Fruit fly (Drosophila melanogaster) whole organism, adult: ENCODE data around the gene Nulp1.

Source experiments
- CG11617 ChIP-seq: fragments of 200-800 bp; sonication (Bioruptor generic); optimal IDR thresholded peaks from 2 replicates; lab custom pipeline; 2017; ENCODE audit warnings: mild to moderate bottlenecking, missing biosample characterization, missing genetic modification reagents, missing genetic modification characterization
- CG12768 ChIP-seq: fragments of 200-800 bp; sonication (Bioruptor generic); optimal IDR thresholded peaks from 2 replicates; lab custom pipeline; 2017; ENCODE audit warnings: missing biosample characterization, missing genetic modification characterization, mild to moderate bottlenecking, moderate library complexity, missing genetic modification reagents
- CG14711 ChIP-seq: fragments of 200-800 bp; sonication (Bioruptor generic); optimal IDR thresholded peaks from 2 replicates; lab custom pipeline; 2018; ENCODE audit warnings: missing biosample characterization, mild to moderate bottlenecking, missing genetic modification characterization, moderate library complexity
- CG1620 ChIP-seq: fragments of 200-800 bp; sonication (Bioruptor generic); optimal IDR thresholded peaks from 2 replicates; lab custom pipeline; 2016; ENCODE audit warnings: missing biosample characterization, missing genetic modification characterization
- CG33017 ChIP-seq: fragments of 200-800 bp; sonication (Bioruptor generic); optimal IDR thresholded peaks from 2 replicates; lab custom pipeline; 2018; ENCODE audit warnings: missing biosample characterization, mild to moderate bottlenecking, missing genetic modification characterization, moderate library complexity
- CG5204 ChIP-seq: fragments of 200-800 bp; sonication (Bioruptor generic); optimal IDR thresholded peaks from 2 replicates; lab custom pipeline; 2016; ENCODE audit warnings: missing biosample characterization, missing genetic modification characterization
- CG7045 ChIP-seq: fragments of 200-800 bp; sonication (Bioruptor generic); optimal IDR thresholded peaks from 2 replicates; lab custom pipeline; 2017; ENCODE audit warnings: missing biosample characterization, mild to moderate bottlenecking, missing genetic modification characterization
- CG7101 ChIP-seq: fragments of 200-800 bp; sonication (Bioruptor generic); optimal IDR thresholded peaks from 2 replicates; lab custom pipeline; 2018; ENCODE audit warnings: missing biosample characterization, mild to moderate bottlenecking, missing genetic modification characterization, moderate library complexity
- Clk ChIP-seq: fragments of 200-800 bp; sonication (Bioruptor generic); optimal IDR thresholded peaks from 2 replicates; lab custom pipeline; 2017; ENCODE audit warnings: missing biosample characterization, missing genetic modification characterization
- Crg-1 ChIP-seq: fragments of 200-800 bp; sonication (Bioruptor generic); optimal IDR thresholded peaks from 2 replicates; lab custom pipeline; 2016; ENCODE audit warnings: missing biosample characterization, missing genetic modification characterization
- Hr96 ChIP-seq: fragments of 200-800 bp; sonication (Bioruptor generic); optimal IDR thresholded peaks from 2 replicates; lab custom pipeline; 2016; ENCODE audit warnings: missing biosample characterization, missing genetic modification characterization
- Mnt ChIP-seq: fragments of 200-800 bp; sonication (Bioruptor generic); optimal IDR thresholded peaks from 2 replicates; lab custom pipeline; 2016; ENCODE audit warnings: missing biosample characterization, mild to moderate bottlenecking, missing genetic modification characterization
- bab1 ChIP-seq: fragments of 200-800 bp; sonication (Bioruptor generic); optimal IDR thresholded peaks from 3 replicates; lab custom pipeline; 2019; ENCODE audit warnings: missing biosample characterization, mild to moderate bottlenecking, missing genetic modification characterization, moderate library complexity
- cic ChIP-seq: fragments of 200-800 bp; sonication (Bioruptor generic); optimal IDR thresholded peaks from 2 replicates; lab custom pipeline; 2017; ENCODE audit warnings: missing biosample characterization, mild to moderate bottlenecking, missing genetic modification characterization, moderate library complexity
- cnc ChIP-seq, 2 experiments: fragments of >200 bp; optimal IDR thresholded peaks; 2 replicates each; lab custom pipeline; 2017
- kay ChIP-seq: fragments of 200-800 bp; sonication (Bioruptor generic); peaks from one replicate; lab custom pipeline; 2016; ENCODE audit warnings: missing biosample characterization, missing genetic modification characterization, borderline replicate concordance
- ovo ChIP-seq: fragments of 200-800 bp; sonication (Bioruptor generic); optimal IDR thresholded peaks from 2 replicates; lab custom pipeline; 2016; ENCODE audit warnings: missing biosample characterization, missing genetic modification characterization
- pad ChIP-seq: fragments of 200-800 bp; sonication (Bioruptor generic); optimal IDR thresholded peaks from 3 replicates; lab custom pipeline; 2017; ENCODE audit warnings: missing biosample characterization, missing genetic modification characterization, mild to moderate bottlenecking, moderate library complexity, missing genetic modification reagents
- tj ChIP-seq: fragments of 200-800 bp; sonication (Bioruptor generic); optimal IDR thresholded peaks from 3 replicates; lab custom pipeline; 2017; ENCODE audit warnings: missing biosample characterization, mild to moderate bottlenecking, missing genetic modification characterization, moderate library complexity
- toe ChIP-seq: fragments of 200-800 bp; sonication (Bioruptor generic); optimal IDR thresholded peaks from 2 replicates; lab custom pipeline; 2016; ENCODE audit warnings: missing biosample characterization, missing genetic modification characterization

Gene Nulp1

DNA sequence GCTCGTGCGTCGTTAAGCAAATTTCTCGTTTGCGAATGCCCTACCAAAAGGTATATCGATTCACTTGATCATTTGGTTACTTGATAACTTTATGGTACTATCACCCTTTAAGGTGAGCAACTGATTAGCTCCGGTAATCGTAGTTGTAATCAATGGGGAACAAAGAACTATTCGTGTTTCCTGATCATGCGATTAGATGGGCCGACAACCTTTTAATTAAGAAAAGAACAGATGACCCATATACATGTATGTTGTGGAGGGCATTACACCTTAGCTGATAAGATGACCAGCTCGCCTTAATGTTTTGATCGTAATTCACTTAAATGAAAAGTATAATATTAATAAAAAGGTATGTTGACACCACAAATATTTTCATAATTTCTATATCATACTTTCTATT is 36.8 kb upstream of the Nulp1 start:
- TF ChIP-seq pad (GFP tag; lab: Kevin White, UChicago) (no peak), CG14711 (tag; lab: Kevin White, UChicago) (no peak), cic (GFP tag; lab: Kevin White, UChicago) (no peak), toe (no peak), CG1620 (GFP tag; lab: Kevin White, UChicago) (no peak), tj (GFP tag; lab: Kevin White, UChicago) (no peak), kay (GFP tag; lab: Kevin White, UChicago) (no peak), CG11617 (no peak), CG7101 (tag; lab: Kevin White, UChicago) (no peak), bab1 (GFP tag; lab: Kevin White, UChicago) (no peak), Clk (GFP tag; lab: Kevin White, UChicago) (no peak)

DNA sequence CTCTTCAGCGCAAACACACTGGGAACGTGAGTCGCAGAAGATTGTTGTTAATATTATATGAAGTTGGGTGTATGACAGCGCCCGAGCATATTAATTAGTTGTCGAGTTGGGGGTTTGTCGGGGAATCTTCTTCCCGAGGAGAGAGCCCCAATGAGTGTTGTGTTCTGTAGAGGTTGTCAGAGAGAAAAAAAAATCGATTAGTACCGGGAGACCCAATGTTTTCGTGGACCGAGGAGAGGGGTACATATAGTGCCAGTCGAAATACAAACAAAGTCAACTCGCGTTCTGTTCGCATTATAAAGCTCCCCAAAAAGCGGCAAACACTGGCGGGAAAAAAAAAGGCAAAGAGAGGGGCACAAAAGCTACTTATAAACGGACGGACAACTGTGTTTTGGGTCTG is 36.3 kb upstream of the Nulp1 start:
- TF ChIP-seq Mnt (GFP tag; lab: Kevin White, UChicago): no peak
- TF ChIP-seq CG11617: no peak
- TF ChIP-seq CG14711 (tag; lab: Kevin White, UChicago): no peak
- no peak for TF ChIP-seq cnc (optimal IDR thresholded peaks at IDR 0.05; lab: Kevin White, UChicago)
- no peak for TF ChIP-seq CG7101 (tag; lab: Kevin White, UChicago)
- no peak for TF ChIP-seq tj (GFP tag; lab: Kevin White, UChicago)
- no peak for TF ChIP-seq CG1620 (GFP tag; lab: Kevin White, UChicago)
- no peak for TF ChIP-seq cic (GFP tag; lab: Kevin White, UChicago)
- no peak for TF ChIP-seq ovo (GFP tag; lab: Kevin White, UChicago)
- no peak for TF ChIP-seq Clk (GFP tag; lab: Kevin White, UChicago)
- no peak for TF ChIP-seq toe
- TF ChIP-seq kay (GFP tag; lab: Kevin White, UChicago): no peak

DNA sequence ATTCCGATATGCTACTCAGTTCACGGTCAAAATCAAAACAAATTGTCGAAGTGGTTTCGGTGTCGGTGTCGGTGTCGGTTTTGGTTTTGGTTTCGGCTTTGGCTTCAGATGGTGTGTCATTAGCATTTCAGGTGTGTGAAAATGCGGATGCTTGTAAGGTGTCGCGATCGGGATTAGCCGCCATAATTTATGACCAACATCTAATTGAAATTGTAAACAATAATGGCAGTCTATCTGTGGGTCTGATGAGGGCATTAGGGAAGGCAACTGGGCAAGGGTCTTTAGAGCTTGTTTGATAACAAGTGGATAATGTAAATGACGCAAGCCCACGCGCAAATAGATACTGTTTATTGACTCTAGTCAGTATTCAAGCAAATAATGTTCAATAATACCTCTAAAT is 35.2 kb upstream of the Nulp1 start:
- no peak for TF ChIP-seq tj (GFP tag; lab: Kevin White, UChicago)
- TF ChIP-seq CG12768: no peak
- TF ChIP-seq pad (GFP tag; lab: Kevin White, UChicago): no peak
- TF ChIP-seq CG7045: no peak
- no peak for TF ChIP-seq kay (GFP tag; lab: Kevin White, UChicago)
- TF ChIP-seq CG7101 (tag; lab: Kevin White, UChicago): no peak
- TF ChIP-seq CG5204 (GFP tag; lab: Kevin White, UChicago): no peak
- TF ChIP-seq Mnt (GFP tag; lab: Kevin White, UChicago): no peak
- no peak for TF ChIP-seq cnc (optimal IDR thresholded peaks at IDR 0.05; lab: Kevin White, UChicago)
- no peak for TF ChIP-seq CG1620 (GFP tag; lab: Kevin White, UChicago)

DNA sequence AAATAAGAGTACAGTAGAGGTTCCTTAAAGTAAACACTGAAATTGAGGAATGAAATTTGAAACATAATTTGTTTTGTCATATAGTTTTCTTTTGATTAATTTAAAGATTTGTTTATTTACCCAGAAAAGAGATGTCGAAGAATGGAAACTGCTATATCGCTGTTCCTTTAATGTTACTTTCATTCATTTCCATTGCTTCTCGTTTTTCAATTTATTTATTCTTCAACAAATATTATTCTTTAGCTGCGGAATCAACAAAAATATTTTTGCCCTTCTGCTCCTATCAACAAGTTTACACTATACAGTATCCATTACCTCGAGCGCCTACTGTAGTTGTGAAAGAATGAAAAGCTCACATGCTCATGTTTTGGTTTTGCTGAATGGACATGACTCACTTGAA is 34.0 kb upstream of the Nulp1 start:
- TF ChIP-seq Clk (GFP tag; lab: Kevin White, UChicago): no peak
- TF ChIP-seq bab1 (GFP tag; lab: Kevin White, UChicago): peak; percentile 55
- TF ChIP-seq CG7101 (tag; lab: Kevin White, UChicago): peak; percentile 25
- TF ChIP-seq kay (GFP tag; lab: Kevin White, UChicago): peak; percentile 7
- TF ChIP-seq CG11617: no peak
- TF ChIP-seq CG7045: no peak
- TF ChIP-seq toe: no peak
- TF ChIP-seq tj (GFP tag; lab: Kevin White, UChicago): no peak

DNA sequence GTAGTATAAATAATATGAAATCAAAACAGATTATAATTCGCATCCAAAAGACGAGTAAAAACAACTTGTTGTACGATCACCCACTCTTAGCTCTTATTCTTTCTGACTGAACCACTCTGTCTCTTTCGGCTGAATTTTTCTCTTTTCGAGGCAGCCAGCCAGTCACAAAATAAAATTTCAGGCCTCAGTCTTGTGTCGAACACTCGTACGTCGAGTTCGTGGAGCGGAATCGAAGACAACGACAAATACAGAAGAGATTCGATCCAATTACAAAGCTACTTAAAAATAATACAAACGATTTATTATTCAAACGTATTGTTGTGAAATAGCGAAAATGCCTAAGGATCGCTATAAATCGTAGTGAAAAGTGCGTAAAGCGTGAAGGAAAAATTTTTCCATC is 33.0 kb upstream of the Nulp1 start:
- no peak for TF ChIP-seq tj (GFP tag; lab: Kevin White, UChicago)
- peak; percentile 32 for TF ChIP-seq bab1 (GFP tag; lab: Kevin White, UChicago)
- no peak for TF ChIP-seq pad (GFP tag; lab: Kevin White, UChicago)
- peak; percentile 54 for TF ChIP-seq kay (GFP tag; lab: Kevin White, UChicago)
- no peak for TF ChIP-seq CG7101 (tag; lab: Kevin White, UChicago)

DNA sequence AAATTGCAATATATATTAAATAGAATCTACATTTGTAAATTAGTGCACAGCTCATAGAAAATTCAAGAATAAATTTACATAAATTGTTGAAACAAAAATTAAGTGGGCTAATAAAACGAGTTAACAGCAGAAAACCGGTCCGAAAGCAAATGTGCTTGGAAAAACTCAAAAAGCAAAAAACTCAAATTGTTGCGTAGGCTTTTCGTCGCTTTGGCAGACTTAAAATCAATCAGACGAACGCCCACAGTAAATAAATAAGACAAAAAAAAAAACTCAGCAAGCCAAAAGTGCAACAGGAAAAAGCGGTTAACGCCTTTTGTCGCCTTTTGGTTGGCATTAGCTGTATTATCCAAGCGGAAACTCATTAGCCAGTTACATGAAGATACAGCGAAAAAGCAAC is 32.2 kb upstream of the Nulp1 start:
- TF ChIP-seq cic (GFP tag; lab: Kevin White, UChicago) (no peak), Crg-1 (no peak), Hr96 (no peak), ovo (GFP tag; lab: Kevin White, UChicago) (no peak), CG33017 (tag; lab: Kevin White, UChicago) (no peak), CG14711 (tag; lab: Kevin White, UChicago) (no peak), Mnt (GFP tag; lab: Kevin White, UChicago) (no peak), bab1 (GFP tag; lab: Kevin White, UChicago) (no peak), CG7101 (tag; lab: Kevin White, UChicago) (no peak), CG11617 (no peak), CG7045 (no peak), tj (GFP tag; lab: Kevin White, UChicago) (no peak), CG5204 (GFP tag; lab: Kevin White, UChicago) (no peak), kay (GFP tag; lab: Kevin White, UChicago) (no peak), pad (GFP tag; lab: Kevin White, UChicago) (no peak)

DNA sequence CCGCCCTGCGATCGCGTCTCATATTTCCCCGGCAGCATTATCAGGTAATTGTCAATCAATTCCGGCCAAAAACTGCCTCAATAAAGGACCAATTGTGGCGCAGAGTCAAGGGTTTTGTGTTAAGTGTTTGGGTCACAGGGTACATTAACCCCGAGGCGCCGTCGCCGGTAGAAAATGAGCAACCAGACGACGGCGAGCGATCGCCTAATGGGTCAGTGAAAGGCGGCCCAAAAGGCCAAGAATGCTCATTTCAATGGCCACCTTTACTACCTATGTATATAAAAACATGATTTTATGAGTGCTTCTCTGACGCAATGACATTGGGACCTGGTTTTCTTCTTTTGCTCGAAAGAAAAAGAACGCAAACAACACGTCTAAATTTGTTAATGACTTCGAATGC is 30.6 kb upstream of the Nulp1 start:
- TF ChIP-seq CG33017 (tag; lab: Kevin White, UChicago) (no peak), Hr96 (no peak), ovo (GFP tag; lab: Kevin White, UChicago) (no peak), CG11617 (no peak), pad (GFP tag; lab: Kevin White, UChicago) (no peak), toe (no peak), CG7045 (no peak), CG14711 (tag; lab: Kevin White, UChicago) (no peak), Clk (GFP tag; lab: Kevin White, UChicago) (no peak), CG7101 (tag; lab: Kevin White, UChicago) (no peak), bab1 (GFP tag; lab: Kevin White, UChicago) (no peak)
